Fruit fly (Drosophila melanogaster) whole organism, embryonic: ENCODE data around the gene CG15283.
A peak's percentile ranks its signal among the peaks of the same experiment; 100 is the strongest.

Experiments
- Awh ChIP-seq: fragments of 200-800 bp; sonication (Bioruptor generic); IDR thresholded peaks from 2 replicates; pipeline ENCODE4, ENCODE4 v1.3.6; 2022; ENCODE audit warnings: missing biosample characterization, missing genetic modification characterization
- B-H1 ChIP-seq: fragments of 200-800 bp; sonication (Bioruptor generic); IDR thresholded peaks from 3 replicates; pipeline ENCODE4 v1.3.6; 2022; ENCODE audit warnings: missing biosample characterization, missing genetic modification characterization
- Bteb2 ChIP-seq: fragments of 200-800 bp; sonication (Bioruptor generic); optimal IDR thresholded peaks from 2 replicates; lab custom pipeline; 2016; ENCODE audit warnings: missing biosample characterization, missing genetic modification characterization
- C15 ChIP-seq: fragments of 200-800 bp; sonication (Bioruptor generic); IDR thresholded peaks from 3 replicates; pipeline ENCODE4 v1.3.6; 2022; ENCODE audit warnings: missing biosample characterization, missing genetic modification characterization
- CG1024 ChIP-seq: fragments of 200-800 bp; sonication (Bioruptor generic); IDR thresholded peaks from 2 replicates; pipeline ENCODE4 v1.3.6; 2022; ENCODE audit warnings: missing biosample characterization, missing genetic modification characterization
- CG10431 ChIP-seq: fragments of 200-800 bp; sonication (Bioruptor generic); optimal IDR thresholded peaks from 3 replicates; lab custom pipeline; 2018; ENCODE audit warnings: missing biosample characterization, mild to moderate bottlenecking, missing genetic modification characterization
- CG13624 ChIP-seq: fragments of 200-800 bp; sonication (Bioruptor generic); optimal IDR thresholded peaks from 2 replicates; lab custom pipeline; 2016; ENCODE audit warnings: missing biosample characterization, missing genetic modification characterization
- CG14014 ChIP-seq: fragments of 200-800 bp; sonication (Bioruptor generic); IDR thresholded peaks from 2 replicates; pipeline ENCODE4 v1.3.6; 2022; ENCODE audit warnings: missing biosample characterization, missing genetic modification characterization
- CG15601 ChIP-seq: fragments of 200-800 bp; sonication (Bioruptor generic); optimal IDR thresholded peaks from 3 replicates; lab custom pipeline; 2019; ENCODE audit warnings: missing biosample characterization, mild to moderate bottlenecking, missing genetic modification characterization, moderate library complexity
- CG1602 ChIP-seq: fragments of 200-800 bp; sonication (Bioruptor generic); optimal IDR thresholded peaks from 3 replicates; lab custom pipeline; 2016; ENCODE audit warnings: missing biosample characterization, missing genetic modification characterization
- CG17186 ChIP-seq: fragments of 200-800 bp; sonication (Bioruptor generic); optimal IDR thresholded peaks from 3 replicates; lab custom pipeline; 2017; ENCODE audit warnings: missing biosample characterization, missing genetic modification reagents, missing genetic modification characterization
- CG17568 ChIP-seq: fragments of 200-800 bp; sonication (Bioruptor generic); optimal IDR thresholded peaks from 2 replicates; lab custom pipeline; 2018; ENCODE audit warnings: missing biosample characterization, mild to moderate bottlenecking, missing genetic modification characterization, moderate library complexity
- CG2678 ChIP-seq: fragments of 200-800 bp; sonication (Bioruptor generic); optimal IDR thresholded peaks from 3 replicates; lab custom pipeline; 2019; ENCODE audit warnings: missing biosample characterization, mild to moderate bottlenecking, missing genetic modification characterization, moderate library complexity
- CG3163 ChIP-seq: fragments of 200-800 bp; sonication (Bioruptor generic); optimal IDR thresholded peaks from 3 replicates; lab custom pipeline; 2016; ENCODE audit warnings: missing biosample characterization, missing genetic modification characterization
- CG3726 ChIP-seq: fragments of 200-800 bp; sonication (Bioruptor generic); IDR thresholded peaks from 3 replicates; pipeline ENCODE4, ENCODE4 v1.3.6; 2022; ENCODE audit warnings: missing biosample characterization, missing genetic modification characterization
- CG6175 ChIP-seq: fragments of 200-800 bp; sonication (Bioruptor generic); IDR thresholded peaks from 3 replicates; pipeline ENCODE4 v1.3.6; 2022; ENCODE audit warnings: missing biosample characterization, missing genetic modification characterization
- CG6683 ChIP-seq: fragments of 200-800 bp; sonication (Bioruptor generic); optimal IDR thresholded peaks from 2 replicates; lab custom pipeline; 2017; ENCODE audit warnings: missing biosample characterization, mild to moderate bottlenecking, missing genetic modification characterization, missing genetic modification reagents
- CG6765 ChIP-seq: fragments of 200-800 bp; sonication (Bioruptor generic); optimal IDR thresholded peaks from 3 replicates; lab custom pipeline; 2017; ENCODE audit warnings: missing biosample characterization, mild to moderate bottlenecking, missing genetic modification characterization
- CG7745 ChIP-seq: fragments of 200-800 bp; sonication (Bioruptor generic); optimal IDR thresholded peaks from 2 replicates; lab custom pipeline; 2018; ENCODE audit warnings: missing biosample characterization, mild to moderate bottlenecking, missing genetic modification characterization, moderate library complexity
- CG8924 ChIP-seq: fragments of 200-800 bp; optimal IDR thresholded peaks from 3 replicates; lab custom pipeline; 2019; ENCODE audit warnings: missing biosample characterization, mild to moderate bottlenecking, missing genetic modification characterization, moderate library complexity
- CG9215 ChIP-seq: fragments of 200-800 bp; sonication (Bioruptor generic); IDR thresholded peaks from 2 replicates; pipeline ENCODE4 v1.3.6; 2022; ENCODE audit warnings: missing biosample characterization, missing genetic modification characterization
- CG9727 ChIP-seq: fragments of 200-800 bp; sonication (Bioruptor generic); optimal IDR thresholded peaks from 3 replicates; lab custom pipeline; 2017; ENCODE audit warnings: missing biosample characterization, mild to moderate bottlenecking, missing genetic modification characterization
- CG9932 ChIP-seq: fragments of 200-800 bp; sonication (Bioruptor generic); IDR thresholded peaks from 2 replicates; pipeline ENCODE4 v1.3.6; 2022; ENCODE audit warnings: missing biosample characterization, missing genetic modification characterization
- Fer2 ChIP-seq: fragments of 200-800 bp; sonication (Bioruptor generic); optimal IDR thresholded peaks from 2 replicates; lab custom pipeline; 2018; ENCODE audit warnings: missing biosample characterization, mild to moderate bottlenecking, missing genetic modification characterization, moderate library complexity
- Hey ChIP-seq: fragments of 200-800 bp; sonication (Bioruptor generic); optimal IDR thresholded peaks from 3 replicates; lab custom pipeline; 2018; ENCODE audit warnings: missing biosample characterization, mild to moderate bottlenecking, missing genetic modification characterization
- Kr ChIP-seq: fragments of 200-800 bp; sonication (Bioruptor generic); optimal IDR thresholded peaks from 2 replicates; lab custom pipeline; 2017; ENCODE audit warnings: missing biosample characterization, mild to moderate bottlenecking, missing genetic modification characterization
- Myb ChIP-seq: fragments of 200-800 bp; sonication (Bioruptor generic); optimal IDR thresholded peaks from 2 replicates; lab custom pipeline; 2016; ENCODE audit warnings: missing biosample characterization, missing genetic modification characterization
- Sox102F ChIP-seq: fragments of 200-800 bp; sonication (Bioruptor generic); optimal IDR thresholded peaks from 2 replicates; lab custom pipeline; 2018; ENCODE audit warnings: missing biosample characterization, mild to moderate bottlenecking, missing genetic modification characterization, moderate library complexity
- amos ChIP-seq: fragments of 200-800 bp; sonication (Bioruptor generic); IDR thresholded peaks from 2 replicates; pipeline ENCODE4 v1.3.6; 2022; ENCODE audit warnings: missing biosample characterization, missing genetic modification characterization; ENCODE audit not compliant: partially characterized antibody
- ash1 ChIP-seq: fragments of 200-800 bp; sonication (Bioruptor generic); optimal IDR thresholded peaks from 2 replicates; lab custom pipeline; 2018; ENCODE audit warnings: missing biosample characterization, mild to moderate bottlenecking, missing genetic modification characterization
- br ChIP-seq: fragments of >200 bp; optimal IDR thresholded peaks from 2 replicates; lab custom pipeline; 2017
- cato ChIP-seq: fragments of 200-800 bp; sonication (Bioruptor generic); optimal IDR thresholded peaks from 2 replicates; lab custom pipeline; 2016; ENCODE audit warnings: missing biosample characterization, missing genetic modification characterization, borderline replicate concordance
- chm ChIP-seq: fragments of 200-800 bp; sonication (Bioruptor generic); IDR thresholded peaks from 2 replicates; pipeline ENCODE4 v1.3.6; 2022; ENCODE audit warnings: missing biosample characterization, missing genetic modification characterization
- da ChIP-seq: fragments of 200-800 bp; sonication (Bioruptor generic); optimal IDR thresholded peaks from 2 replicates; lab custom pipeline; 2016; ENCODE audit warnings: missing biosample characterization, missing genetic modification characterization
- dan ChIP-seq: fragments of 200-800 bp; sonication (Bioruptor generic); IDR thresholded peaks from 2 replicates; pipeline ENCODE4 v1.3.6; 2022; ENCODE audit warnings: missing biosample characterization, missing genetic modification characterization
- esg ChIP-seq: fragments of 200-800 bp; sonication (Bioruptor generic); conservative IDR thresholded peaks from 2 replicates; pipeline ENCODE4 v1.3.6; 2022; ENCODE audit warnings: missing biosample characterization, missing genetic modification characterization
- exex ChIP-seq: fragments of 200-800 bp; sonication (Bioruptor generic); optimal IDR thresholded peaks from 4 replicates; lab custom pipeline; 2018; ENCODE audit warnings: missing biosample characterization, mild to moderate bottlenecking, missing genetic modification characterization, moderate library complexity
- gcm2 ChIP-seq: fragments of 200-800 bp; sonication (Bioruptor generic); optimal IDR thresholded peaks from 2 replicates; lab custom pipeline; 2016; ENCODE audit warnings: missing biosample characterization, missing genetic modification characterization
- gro ChIP-seq: fragments of 200-800 bp; sonication (Bioruptor generic); optimal IDR thresholded peaks from 2 replicates; lab custom pipeline; 2016; ENCODE audit warnings: missing biosample characterization, missing genetic modification characterization
- gsb ChIP-seq: fragments of 200-800 bp; sonication (Bioruptor generic); IDR thresholded peaks from 2 replicates; pipeline ENCODE4 v1.3.6; 2022; ENCODE audit warnings: missing biosample characterization, missing genetic modification characterization
- her ChIP-seq: fragments of 200-800 bp; sonication (Bioruptor generic); optimal IDR thresholded peaks from 2 replicates; lab custom pipeline; 2016; ENCODE audit warnings: missing biosample characterization, missing genetic modification characterization
- hth ChIP-seq: fragments of >200 bp; optimal IDR thresholded peaks from 2 replicates; lab custom pipeline; 2017; ENCODE audit warnings: inconsistent platforms
- jing ChIP-seq: fragments of 200-800 bp; sonication (Bioruptor generic); optimal IDR thresholded peaks from 2 replicates; lab custom pipeline; 2018; ENCODE audit warnings: missing biosample characterization, mild to moderate bottlenecking, missing genetic modification characterization
- jumu ChIP-seq: fragments of 200-800 bp; sonication (Bioruptor generic); optimal IDR thresholded peaks from 3 replicates; lab custom pipeline; 2016; ENCODE audit warnings: missing biosample characterization, missing genetic modification characterization
- kay ChIP-seq: fragments of 200-800 bp; sonication (Bioruptor generic); optimal IDR thresholded peaks from 2 replicates; lab custom pipeline; 2016; ENCODE audit warnings: missing biosample characterization, missing genetic modification characterization
- ken ChIP-seq: fragments of 200-800 bp; sonication (Bioruptor generic); IDR thresholded peaks from 3 replicates; pipeline ENCODE4 v1.3.6; 2022; ENCODE audit warnings: missing biosample characterization, missing genetic modification characterization
- kni ChIP-seq: fragments of 200-800 bp; sonication (Bioruptor generic); optimal IDR thresholded peaks from 3 replicates; lab custom pipeline; 2017; ENCODE audit warnings: mild to moderate bottlenecking, missing biosample characterization, missing genetic modification reagents, missing genetic modification characterization
- otp ChIP-seq: fragments of 200-800 bp; sonication (Bioruptor generic); IDR thresholded peaks from 3 replicates; pipeline ENCODE4, ENCODE4 v1.3.6; 2022; ENCODE audit warnings: missing biosample characterization, missing genetic modification characterization
- pb ChIP-seq: fragments of 200-800 bp; sonication (Bioruptor generic); optimal IDR thresholded peaks from 3 replicates; lab custom pipeline; 2016; ENCODE audit warnings: missing biosample characterization, missing genetic modification characterization
- ranshi ChIP-seq: fragments of 200-800 bp; sonication (Bioruptor generic); IDR thresholded peaks from 2 replicates; pipeline ENCODE4 v1.3.6; 2022; ENCODE audit warnings: missing biosample characterization, missing genetic modification characterization
- slp2 ChIP-seq: fragments of 200-800 bp; sonication (Bioruptor generic); optimal IDR thresholded peaks from 2 replicates; lab custom pipeline; 2016; ENCODE audit warnings: missing biosample characterization, missing genetic modification characterization
- zfh1 ChIP-seq: fragments of 200-800 bp; sonication (Bioruptor generic); IDR thresholded peaks from 3 replicates; pipeline ENCODE4 v1.3.6; 2022; ENCODE audit warnings: missing biosample characterization, missing genetic modification characterization

CG15283 gene

dm6 chr2L:14409428-14409933, 41.2 kb downstream of the CG15283 start, which contains the start of gene elB (continued):
- TF ChIP-seq ash1 (GFP tag; lab: Kevin White, UChicago) = no peak
- TF ChIP-seq CG6175 (GFP tag; lab: Robert Waterston, UW) = peak; percentile 30; the same call in 1 of the 3 replicates
- no peak for TF ChIP-seq slp2 (GFP tag; lab: Kevin White, UChicago)
- TF ChIP-seq CG1024 (GFP tag; lab: Robert Waterston, UW) = no peak
- TF ChIP-seq gcm2 (GFP tag; lab: Kevin White, UChicago) = no peak
- no peak for TF ChIP-seq CG8924 (tag; lab: Kevin White, UChicago)
- no peak for TF ChIP-seq CG7745 (tag; lab: Kevin White, UChicago)
- TF ChIP-seq CG14014 = no peak; the same call in 1 of the 2 replicates
- TF ChIP-seq CG2678 (tag; lab: Kevin White, UChicago) = no peak
- no peak for TF ChIP-seq CG9215 (GFP tag; lab: Robert Waterston, UW)
- no peak for TF ChIP-seq dan (GFP tag; lab: Robert Waterston, UW)
- peak; percentile 40 for TF ChIP-seq gro
- 0 out of 2 replicates have a peak, but pooled peaks have one; percentile 31 for TF ChIP-seq Awh (GFP tag; lab: Robert Waterston, UW)
- TF ChIP-seq C15 (GFP tag; lab: Robert Waterston, UW) = 0 out of 3 replicates have a peak, but pooled peaks have one; percentile 10
- TF ChIP-seq br (lab: Kevin White, UChicago) = no peak
- peak; percentile 39; the same call in 1 of the 2 replicates for TF ChIP-seq CG9932 (GFP tag; lab: Robert Waterston, UW)
- no peak for TF ChIP-seq CG1602 (GFP tag; lab: Kevin White, UChicago)
- TF ChIP-seq jing (GFP tag; lab: Kevin White, UChicago) = no peak
- TF ChIP-seq CG3726 (GFP tag; lab: Robert Waterston, UW) = no peak
- no peak for TF ChIP-seq zfh1 (GFP tag; lab: Robert Waterston, UW)
- TF ChIP-seq CG6765 (GFP tag; lab: Kevin White, UChicago) = no peak
- TF ChIP-seq amos (GFP tag; lab: Robert Waterston, UW) = peak; percentile 20; the same call in 1 of the 2 replicates
- TF ChIP-seq hth (lab: Kevin White, UChicago) = no peak
- no peak for TF ChIP-seq da
- no peak for TF ChIP-seq esg (GFP tag; lab: Robert Waterston, UW)
- no peak for TF ChIP-seq Sox102F (GFP tag; lab: Kevin White, UChicago)
- TF ChIP-seq her (GFP tag; lab: Kevin White, UChicago) = peak; percentile 20
- no peak for TF ChIP-seq jumu
- TF ChIP-seq chm (GFP tag; lab: Robert Waterston, UW) = peak; percentile 80
- TF ChIP-seq CG17568 = peak; percentile 15
- TF ChIP-seq Hey (tag; lab: Kevin White, UChicago) = no peak
- TF ChIP-seq Myb (GFP tag; lab: Kevin White, UChicago) = no peak
- no peak for TF ChIP-seq Fer2 (tag; lab: Kevin White, UChicago)
- no peak for TF ChIP-seq CG15601
- TF ChIP-seq pb (GFP tag; lab: Kevin White, UChicago) = no peak
- no peak for TF ChIP-seq CG17186 (GFP tag; lab: Kevin White, UChicago)
- TF ChIP-seq cato (GFP tag; lab: Kevin White, UChicago) = no peak
- no peak for TF ChIP-seq kay (GFP tag; lab: Kevin White, UChicago)
- no peak for TF ChIP-seq ken
- no peak for TF ChIP-seq CG10431 (GFP tag; lab: Kevin White, UChicago)
- TF ChIP-seq CG13624 = no peak
- no peak for TF ChIP-seq Kr
- peak; percentile 77 for TF ChIP-seq CG3163 (GFP tag; lab: Kevin White, UChicago)
- TF ChIP-seq exex = no peak
- TF ChIP-seq gsb (GFP tag; lab: Robert Waterston, UW) = no peak
- no peak; the same call in 2 of the 3 replicates for TF ChIP-seq B-H1 (GFP tag; lab: Robert Waterston, UW)
- TF ChIP-seq ranshi = no peak
- peak; percentile 78 for TF ChIP-seq kni (GFP tag; lab: Kevin White, UChicago)
- no peak for TF ChIP-seq CG9727 (GFP tag; lab: Kevin White, UChicago)
- TF ChIP-seq CG6683 (GFP tag; lab: Kevin White, UChicago) = no peak
- TF ChIP-seq Bteb2 = no peak
- 0 out of 3 replicates have a peak, but pooled peaks have one; percentile 56 for TF ChIP-seq otp (GFP tag; lab: Robert Waterston, UW)
